Worm (Caenorhabditis elegans): ENCODE results near the gene Y119D3B.12.

Y119D3B.12 gene

DNA sequence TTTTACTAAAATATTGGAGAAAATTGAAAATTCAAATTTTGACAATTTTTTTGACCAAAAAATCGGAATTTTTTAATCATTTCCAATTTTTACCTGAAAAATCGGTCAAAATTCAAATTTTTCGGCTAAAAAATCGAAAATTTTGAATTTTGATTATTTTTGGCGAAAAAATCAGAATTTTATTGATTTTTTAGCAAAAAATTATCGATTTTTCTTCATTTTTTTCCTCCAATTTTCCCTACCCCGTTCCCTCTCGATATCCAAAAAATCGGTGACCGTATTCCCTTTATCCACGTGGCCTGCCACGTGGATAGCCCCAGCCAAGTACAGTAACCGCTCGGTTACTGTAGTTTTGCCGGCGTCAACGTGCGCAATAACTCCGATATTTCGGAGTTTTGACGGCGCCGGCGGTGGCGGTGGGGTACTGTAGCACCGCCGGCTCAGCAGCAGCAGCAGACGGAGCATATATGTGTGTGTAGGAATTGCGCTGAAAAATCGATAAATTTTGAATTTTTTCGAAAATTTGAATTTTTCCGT, 9.0 kb upstream of the Y119D3B.12 start, which contains the start of gene Y119D3B.14:
Y119D3B.14 (minus strand) TSS at position 487 of the 537 bp plus-strand sequence.
- TF ChIP-seq mls-2 (tag; optimal IDR thresholded peaks at IDR 0.05): no peak
- no peak for TF ChIP-seq ces-1 (GFP tag; optimal IDR thresholded peaks at IDR 0.05)
- no peak for TF ChIP-seq sem-2 (GFP tag; optimal IDR thresholded peaks at IDR 0.05)
- TF ChIP-seq unc-39 (tag; optimal IDR thresholded peaks at IDR 0.05): no peak
- no peak for TF ChIP-seq unc-120 (tag; optimal IDR thresholded peaks at IDR 0.05; ENCODE audit: poor library complexity, severe bottlenecking)
- TF ChIP-seq ztf-11 (tag; optimal IDR thresholded peaks at IDR 0.05): no peak
- TF ChIP-seq nhr-2 (tag; optimal IDR thresholded peaks at IDR 0.05): no peak
- no peak for TF ChIP-seq blmp-1 (tag; optimal IDR thresholded peaks at IDR 0.05)
- TF ChIP-seq ceh-83 (GFP tag; optimal IDR thresholded peaks at IDR 0.05): no peak
- no peak for TF ChIP-seq tbx-8 (GFP tag; optimal IDR thresholded peaks at IDR 0.05)
- no peak for TF ChIP-seq elt-3 (tag; optimal IDR thresholded peaks at IDR 0.05)
- no peak for TF ChIP-seq lin-32 (GFP tag; optimal IDR thresholded peaks at IDR 0.05)
- no peak for TF ChIP-seq pha-4 (tag; optimal IDR thresholded peaks at IDR 0.05)
- no peak for TF ChIP-seq M03D4.4 (tag; optimal IDR thresholded peaks at IDR 0.05)
- TF ChIP-seq nhr-237 (tag; optimal IDR thresholded peaks at IDR 0.05): no peak
- TF ChIP-seq zip-8 (tag; optimal IDR thresholded peaks at IDR 0.05): no peak
- no peak for TF ChIP-seq ham-2 (GFP tag; optimal IDR thresholded peaks at IDR 0.05)
- no peak for TF ChIP-seq bed-3 (GFP tag; optimal IDR thresholded peaks at IDR 0.05)
- no peak for TF ChIP-seq drap-1 (GFP tag; optimal IDR thresholded peaks at IDR 0.05)

ce11 chrIII:1196192-1196591, 6.2 kb upstream of the Y119D3B.12 start, which contains the start of gene dss-1:
TSS of gene dss-1 (minus strand) at chrIII:1196292.
- TF ChIP-seq ceh-83 (GFP tag; optimal IDR thresholded peaks at IDR 0.05): no peak
- TF ChIP-seq ztf-11 (tag; optimal IDR thresholded peaks at IDR 0.05): no peak
- TF ChIP-seq hlh-1 (tag; optimal IDR thresholded peaks at IDR 0.05): no peak
- TF ChIP-seq pha-4 (tag; optimal IDR thresholded peaks at IDR 0.05): no peak
- TF ChIP-seq nhr-237 (tag; optimal IDR thresholded peaks at IDR 0.05): no peak
- TF ChIP-seq ceh-43 (GFP tag; optimal IDR thresholded peaks at IDR 0.05): no peak
- TF ChIP-seq cnd-1 (tag; optimal IDR thresholded peaks at IDR 0.05): no peak
- no peak for TF ChIP-seq mep-1 (tag; optimal IDR thresholded peaks at IDR 0.05)
- no peak for TF ChIP-seq nhr-76 (tag; optimal IDR thresholded peaks at IDR 0.05)
- no peak for TF ChIP-seq mls-2 (tag; optimal IDR thresholded peaks at IDR 0.05)
- no peak for TF ChIP-seq blmp-1 (tag; optimal IDR thresholded peaks at IDR 0.05)

- TF ChIP-seq elt-3 (tag; optimal IDR thresholded peaks at IDR 0.05): no peak
- no peak for TF ChIP-seq unc-39 (tag; optimal IDR thresholded peaks at IDR 0.05)
- no peak for TF ChIP-seq mls-2 (tag; optimal IDR thresholded peaks at IDR 0.05)
Observed at ce11 chrIII:1205421-1205820, 3.1 kb downstream of the Y119D3B.12 start.

ce11 chrIII:1206331-1206730, 4.0 kb downstream of the Y119D3B.12 start:
- TF ChIP-seq hlh-1 (tag; optimal IDR thresholded peaks at IDR 0.05): no peak
- TF ChIP-seq nhr-28 (tag; optimal IDR thresholded peaks at IDR 0.05): no peak
- TF ChIP-seq zip-8 (tag; optimal IDR thresholded peaks at IDR 0.05): no peak
- TF ChIP-seq pha-4 (tag; optimal IDR thresholded peaks at IDR 0.05): no peak
- TF ChIP-seq ztf-11 (tag; optimal IDR thresholded peaks at IDR 0.05): no peak
- no peak for TF ChIP-seq unc-62 (GFP tag; optimal IDR thresholded peaks at IDR 0.05)
- TF ChIP-seq nhr-2 (tag; optimal IDR thresholded peaks at IDR 0.05): no peak
- TF ChIP-seq ceh-83 (GFP tag; optimal IDR thresholded peaks at IDR 0.05): no peak
- TF ChIP-seq ham-2 (GFP tag; optimal IDR thresholded peaks at IDR 0.05): no peak
- no peak for TF ChIP-seq mls-2 (tag; optimal IDR thresholded peaks at IDR 0.05)
- no peak for TF ChIP-seq snpc-4 (tag; optimal IDR thresholded peaks at IDR 0.05)
- TF ChIP-seq nhr-76 (tag; optimal IDR thresholded peaks at IDR 0.05): no peak

DNA sequence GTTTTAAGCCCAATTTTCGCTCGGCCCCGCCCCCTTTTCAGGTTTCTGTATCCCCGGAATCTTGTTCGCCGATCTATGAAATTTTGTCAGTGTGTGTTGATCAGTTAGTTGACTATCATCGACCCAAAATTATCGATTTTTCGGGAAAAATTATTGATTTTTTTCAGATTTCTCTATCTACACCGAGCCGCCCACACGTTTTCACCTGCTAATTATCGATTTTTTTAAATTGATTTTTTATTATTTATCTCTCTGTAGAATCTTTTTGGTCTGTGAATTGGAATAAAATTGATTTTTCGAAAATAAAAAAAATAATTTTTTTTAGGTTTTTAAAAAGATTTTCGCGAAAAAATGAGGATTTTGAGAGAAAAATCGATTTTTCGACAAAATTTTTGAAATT, 4.7 kb downstream of the Y119D3B.12 start:
- TF ChIP-seq ceh-43 (GFP tag; optimal IDR thresholded peaks at IDR 0.05) (no peak), sptf-1 (tag; optimal IDR thresholded peaks at IDR 0.05) (no peak), elt-1 (tag; optimal IDR thresholded peaks at IDR 0.05; ENCODE audit: borderline replicate concordance, insufficient read depth) (no peak), ceh-83 (GFP tag; optimal IDR thresholded peaks at IDR 0.05) (no peak), M03D4.4 (tag; optimal IDR thresholded peaks at IDR 0.05) (no peak)

- peak; percentile 40 for TF ChIP-seq ces-1 (GFP tag; optimal IDR thresholded peaks at IDR 0.05)
- no peak for TF ChIP-seq pha-4 (tag; optimal IDR thresholded peaks at IDR 0.05)
- TF ChIP-seq ceh-83 (GFP tag; optimal IDR thresholded peaks at IDR 0.05): peak; percentile 56
Observed at ce11 chrIII:1207852-1208251, 5.5 kb downstream of the Y119D3B.12 start, which contains the start of gene orc-3. TSS of gene orc-3 (plus strand) at chrIII:1208133.

All from whole organism, mixed stage, embryonic.